Fruit fly (Drosophila melanogaster) whole organism, pupa: Measurements from ENCODE around the gene CG17672.

Source experiments
- CG10348 ChIP-seq: fragments of 200-800 bp; sonication (Bioruptor generic); IDR thresholded peaks from 2 replicates; pipeline ENCODE4 v1.3.6; 2022; ENCODE audit warnings: missing biosample characterization, missing genetic modification characterization
- CG13204 ChIP-seq: fragments of 200-800 bp; sonication (Bioruptor generic); optimal IDR thresholded peaks from 2 replicates; lab custom pipeline; 2018; ENCODE audit warnings: missing biosample characterization, mild to moderate bottlenecking, missing genetic modification characterization, moderate library complexity
- CG15710 ChIP-seq: fragments of 200-800 bp; sonication (Bioruptor generic); optimal IDR thresholded peaks from 2 replicates; lab custom pipeline; 2018; ENCODE audit warnings: missing biosample characterization, mild to moderate bottlenecking, missing genetic modification characterization, moderate library complexity
- CG32121 ChIP-seq: fragments of 200-800 bp; sonication (Bioruptor generic); IDR thresholded peaks from 2 replicates; pipeline ENCODE4 v1.3.6; 2022; ENCODE audit warnings: missing biosample characterization, missing genetic modification characterization
- CG8301 ChIP-seq: fragments of 200-800 bp; sonication (Bioruptor generic); optimal IDR thresholded peaks from 2 replicates; lab custom pipeline; 2018; ENCODE audit warnings: missing biosample characterization, mild to moderate bottlenecking, missing genetic modification characterization
- CG9948 ChIP-seq: fragments of 200-800 bp; sonication (Bioruptor generic); optimal IDR thresholded peaks from 2 replicates; lab custom pipeline; 2018; ENCODE audit warnings: missing biosample characterization, mild to moderate bottlenecking, missing genetic modification characterization, moderate library complexity
- D1 ChIP-seq: fragments of 200-800 bp; sonication (Bioruptor generic); optimal IDR thresholded peaks from 2 replicates; lab custom pipeline; 2018; ENCODE audit warnings: missing biosample characterization, mild to moderate bottlenecking, missing genetic modification characterization, moderate library complexity
- EcR ChIP-seq: fragments of 200-800 bp; sonication (Bioruptor generic); optimal IDR thresholded peaks from 3 replicates; lab custom pipeline; 2019; ENCODE audit warnings: missing biosample characterization, missing genetic modification characterization, mild to moderate bottlenecking, moderate library complexity, missing genetic modification reagents
- Ets98B ChIP-seq: fragments of 200-800 bp; sonication (Bioruptor generic); IDR thresholded peaks from 2 replicates; pipeline ENCODE4 v1.3.6; 2022; ENCODE audit warnings: missing biosample characterization, missing genetic modification characterization
- Pif1A ChIP-seq: fragments of 200-800 bp; sonication (Bioruptor generic); optimal IDR thresholded peaks from 3 replicates; lab custom pipeline; 2016; ENCODE audit warnings: missing biosample characterization, missing genetic modification characterization
- Pif1B ChIP-seq: fragments of 200-800 bp; sonication (Bioruptor generic); optimal IDR thresholded peaks from 3 replicates; lab custom pipeline; 2016; ENCODE audit warnings: missing biosample characterization, missing genetic modification characterization
- Snoo ChIP-seq: fragments of 200-800 bp; sonication (Bioruptor generic); optimal IDR thresholded peaks from 3 replicates; lab custom pipeline; 2017; ENCODE audit warnings: missing biosample characterization, mild to moderate bottlenecking, missing genetic modification characterization, inconsistent platforms
- fd96Ca ChIP-seq: fragments of 200-800 bp; sonication (Bioruptor generic); IDR thresholded peaks from 3 replicates; pipeline ENCODE4 v1.3.6; 2022; ENCODE audit warnings: missing biosample characterization, missing genetic modification characterization
- rn ChIP-seq: fragments of 200-800 bp; sonication (Bioruptor generic); IDR thresholded peaks from 2 replicates; pipeline ENCODE4 v1.3.6; 2022; ENCODE audit warnings: missing biosample characterization, missing genetic modification characterization

dm6 chr3L:13036706-13037457 lies 8.1 kb downstream of the CG17672 start, which contains the start of gene Srrm1:
- no peak for TF ChIP-seq CG8301
- no peak for TF ChIP-seq CG15710 (tag; lab: Kevin White, UChicago)
- no peak for TF ChIP-seq Pif1A
- TF ChIP-seq CG9948 (tag; lab: Kevin White, UChicago), result no peak
- TF ChIP-seq Pif1B (GFP tag; lab: Kevin White, UChicago), result no peak
- no peak for TF ChIP-seq rn (GFP tag; lab: Robert Waterston, UW)
- TF ChIP-seq fd96Ca (GFP tag; lab: Robert Waterston, UW), result no peak
- peak; percentile 15 for TF ChIP-seq EcR (GFP tag; lab: Kevin White, UChicago)
- no peak for TF ChIP-seq Ets98B
- no peak for TF ChIP-seq CG13204
- TF ChIP-seq CG10348, result no peak
- no peak for TF ChIP-seq CG32121
- no peak for TF ChIP-seq D1 (tag; lab: Kevin White, UChicago)
- no peak for TF ChIP-seq Snoo (tag; lab: Kevin White, UChicago)
